Worm (Caenorhabditis elegans): ENCODE data around the gene Y44A6D.3.

DNA sequence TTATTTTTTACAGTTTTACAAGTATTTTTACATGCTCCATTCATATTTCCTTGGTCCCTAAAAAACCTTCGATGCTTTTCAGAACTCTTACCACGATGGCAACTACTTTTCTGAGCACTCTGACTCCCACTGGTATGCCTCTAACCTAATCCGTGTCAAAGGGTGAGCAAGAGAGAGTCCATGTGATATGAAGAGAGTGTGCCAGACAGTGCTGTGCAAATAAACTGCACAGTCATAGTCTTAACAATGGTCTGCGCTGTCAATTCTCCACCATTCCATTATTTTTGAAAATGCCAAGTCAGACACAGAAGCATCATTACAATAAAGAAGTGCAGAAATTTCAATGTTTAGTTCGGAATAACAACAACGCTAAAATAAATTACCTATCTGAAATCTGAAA lies 46.9 kb downstream of the Y44A6D.3 start:
- no peak for TF ChIP-seq daf-12 (tag; optimal IDR thresholded peaks at IDR 0.05)
- no peak for TF ChIP-seq jun-1 (tag; optimal IDR thresholded peaks at IDR 0.05)
- no peak for TF ChIP-seq ZK337.2 (GFP tag; IDR thresholded peaks at IDR 0.05)

All from whole organism, L4 larva.